Worm (Caenorhabditis elegans): ENCODE measurements around the gene srh-299.

- TF ChIP-seq ztf-29 (GFP tag; IDR thresholded peaks at IDR 0.05), result no peak
- no peak for TF ChIP-seq T22C8.4 (GFP tag; IDR thresholded peaks at IDR 0.05)
- no peak for TF ChIP-seq tab-1 (GFP tag; IDR thresholded peaks at IDR 0.05)
- TF ChIP-seq ref-1 (GFP tag; conservative IDR thresholded peaks at IDR 0.05), result no peak
- TF ChIP-seq ztf-23 (GFP tag; IDR thresholded peaks at IDR 0.05), result no peak
- TF ChIP-seq med-1 (GFP tag; optimal IDR thresholded peaks at IDR 0.05; ENCODE audit: insufficient read depth), result no peak
- TF ChIP-seq klf-2 (GFP tag; conservative IDR thresholded peaks at IDR 0.05), result no peak
Measured at ce11 chrV:15879508-15879907, 16.4 kb downstream of the srh-299 start, which contains the start of gene nhr-84.
